Worm (Caenorhabditis elegans) whole organism, mixed stage, embryonic: ENCODE results near the gene agl-1.
"Not testable (repeated sequence)": the region's sequence is repeated elsewhere in the genome, so short reads cannot be mapped to it uniquely, and the experiment has no call there.

Experiments used
- hlh-1 ChIP-seq: fragments of 150-350 bp; optimal IDR thresholded peaks from 2 replicates; lab custom pipeline; 2014; ENCODE audit warnings: missing biosample characterization, missing genetic modification reagents, missing genetic modification characterization
- lin-13 ChIP-seq: fragments of 150-350 bp; optimal IDR thresholded peaks from 2 replicates; lab custom pipeline; 2014; ENCODE audit warnings: missing biosample characterization, missing genetic modification characterization
- ztf-11 ChIP-seq: fragments of 150-350 bp; optimal IDR thresholded peaks from 2 replicates; lab custom pipeline; 2014; ENCODE audit warnings: missing biosample characterization, missing genetic modification characterization

agl-1 gene

ce11 chrII:14301927-14302326, 56.0 kb downstream of the agl-1 start, which contains the start of gene ctl-2:
TSS of gene ctl-2 (minus strand) at chrII:14302027.
- TF ChIP-seq lin-13, ztf-11, hlh-1 (tag; lab: Kevin White, UChicago): not testable (repeated sequence)
